Fruit fly (Drosophila melanogaster) whole organism, embryonic: ENCODE measurements around the gene CG10348.
A peak's percentile ranks its signal among the peaks of the same experiment; 100 is the strongest.

ENCODE experiments used
- Antp ChIP-seq: fragments of 200-800 bp; sonication (Bioruptor generic); optimal IDR thresholded peaks from 3 replicates; lab custom pipeline; 2016; ENCODE audit warnings: missing biosample characterization, missing genetic modification characterization
- CG10321 ChIP-seq: fragments of 200-800 bp; sonication (Bioruptor generic); IDR thresholded peaks from 2 replicates; pipeline ENCODE4 v1.3.6; 2022; ENCODE audit warnings: missing biosample characterization, missing genetic modification characterization
- CG10366 ChIP-seq: fragments of 200-800 bp; sonication (Bioruptor generic); IDR thresholded peaks from 2 replicates; pipeline ENCODE4 v1.3.6; 2022; ENCODE audit warnings: missing biosample characterization, missing genetic modification characterization
- CG10431 ChIP-seq: fragments of 200-800 bp; sonication (Bioruptor generic); optimal IDR thresholded peaks from 3 replicates; lab custom pipeline; 2018; ENCODE audit warnings: missing biosample characterization, mild to moderate bottlenecking, missing genetic modification characterization
- CG11085 ChIP-seq: fragments of 200-800 bp; sonication (Bioruptor generic); IDR thresholded peaks from 2 replicates; pipeline ENCODE4 v1.3.6; 2022; ENCODE audit warnings: missing biosample characterization, missing genetic modification characterization
- CG11093 ChIP-seq: fragments of 200-800 bp; sonication (Bioruptor generic); IDR thresholded peaks from 3 replicates; pipeline ENCODE4 v1.3.6; 2022; ENCODE audit warnings: missing biosample characterization, missing genetic modification characterization
- CG11247 ChIP-seq: fragments of 200-800 bp; sonication (Bioruptor generic); IDR thresholded peaks from 2 replicates; pipeline ENCODE4 v1.3.6; 2022; ENCODE audit warnings: missing biosample characterization, missing genetic modification characterization
- CG11723 ChIP-seq: fragments of 200-800 bp; sonication (Bioruptor generic); optimal IDR thresholded peaks from 2 replicates; lab custom pipeline; 2017; ENCODE audit warnings: missing biosample characterization, mild to moderate bottlenecking, missing genetic modification characterization
- CG12104 ChIP-seq: fragments of 200-800 bp; sonication (Bioruptor generic); optimal IDR thresholded peaks from 3 replicates; lab custom pipeline; 2016; ENCODE audit warnings: missing biosample characterization, missing genetic modification characterization
- CG13287 ChIP-seq: fragments of 200-800 bp; sonication (Bioruptor generic); IDR thresholded peaks from 2 replicates; pipeline ENCODE4 v1.3.6; 2022; ENCODE audit warnings: missing biosample characterization, missing genetic modification characterization; ENCODE audit not compliant: partially characterized antibody
- CG14050 ChIP-seq: fragments of 200-800 bp; sonication (Bioruptor generic); IDR thresholded peaks from 3 replicates; pipeline ENCODE4 v1.3.6; 2022; ENCODE audit warnings: missing biosample characterization, missing genetic modification characterization
- CG14441 ChIP-seq: fragments of 200-800 bp; sonication (Bioruptor generic); IDR thresholded peaks from 2 replicates; pipeline ENCODE4 v1.3.6; 2022; ENCODE audit warnings: missing biosample characterization, missing genetic modification characterization
- CG16779 ChIP-seq: fragments of 200-800 bp; sonication (Bioruptor generic); IDR thresholded peaks from 2 replicates; pipeline ENCODE4 v1.3.6; 2022; ENCODE audit warnings: missing biosample characterization, missing genetic modification characterization
- CG17359 ChIP-seq: fragments of 200-800 bp; sonication (Bioruptor generic); optimal IDR thresholded peaks from 3 replicates; lab custom pipeline; 2018; ENCODE audit warnings: missing biosample characterization, mild to moderate bottlenecking, missing genetic modification characterization, moderate library complexity
- CG1792 ChIP-seq: fragments of 200-800 bp; sonication (Bioruptor generic); optimal IDR thresholded peaks from 2 replicates; lab custom pipeline; 2016; ENCODE audit warnings: missing biosample characterization, missing genetic modification characterization
- CG6689 ChIP-seq: fragments of 200-800 bp; sonication (Bioruptor generic); IDR thresholded peaks from 2 replicates; pipeline ENCODE4 v1.3.6; 2022; ENCODE audit warnings: missing biosample characterization, missing genetic modification characterization
- CG8290 ChIP-seq, 3 experiments: fragments of 200-800 bp; sonication (Bioruptor generic); optimal IDR thresholded peaks; 2 replicates each; lab custom pipeline; 2016 to 2019; ENCODE audit warnings: missing biosample characterization in 3 of 3, missing genetic modification characterization in 3 of 3, mild to moderate bottlenecking in 2 of 3, moderate library complexity in 1 of 3
- Dip2 ChIP-seq: fragments of 200-800 bp; sonication (Bioruptor generic); IDR thresholded peaks from 2 replicates; pipeline ENCODE4 v1.3.6; 2022; ENCODE audit warnings: missing biosample characterization, missing genetic modification characterization
- Dip3 ChIP-seq: fragments of 200-800 bp; sonication (Bioruptor generic); optimal IDR thresholded peaks from 3 replicates; lab custom pipeline; 2016; ENCODE audit warnings: missing biosample characterization, missing genetic modification characterization
- H2.0 ChIP-seq: fragments of 200-800 bp; sonication (Bioruptor generic); IDR thresholded peaks from 2 replicates; pipeline ENCODE4 v1.3.6; 2022; ENCODE audit warnings: missing biosample characterization, missing genetic modification characterization
- Hmx ChIP-seq: fragments of 200-800 bp; sonication (Bioruptor generic); optimal IDR thresholded peaks from 2 replicates; lab custom pipeline; 2016; ENCODE audit warnings: missing biosample characterization, missing genetic modification characterization
- Hr78 ChIP-seq, 2 experiments: fragments of 200-800 bp in 1 of 2; fragments of >200 bp in 1 of 2; sonication (Bioruptor generic) in 1 of 2; optimal IDR thresholded peaks; 2 replicates each; lab custom pipeline; 2017 to 2019; ENCODE audit warnings: missing biosample characterization in 2 of 2, missing genetic modification characterization in 2 of 2, mild to moderate bottlenecking in 1 of 2, moderate library complexity in 1 of 2
- Lpt ChIP-seq: fragments of >200 bp; optimal IDR thresholded peaks from 2 replicates; lab custom pipeline; 2018; ENCODE audit warnings: missing biosample characterization, missing genetic modification characterization
- Meics ChIP-seq: fragments of 200-800 bp; sonication (Bioruptor generic); optimal IDR thresholded peaks from 2 replicates; lab custom pipeline; 2017; ENCODE audit warnings: missing biosample characterization, mild to moderate bottlenecking, missing genetic modification characterization
- Myb ChIP-seq: fragments of 200-800 bp; sonication (Bioruptor generic); optimal IDR thresholded peaks from 2 replicates; lab custom pipeline; 2016; ENCODE audit warnings: missing biosample characterization, missing genetic modification characterization
- TFAM ChIP-seq: fragments of 200-800 bp; sonication (Bioruptor generic); optimal IDR thresholded peaks from 2 replicates; lab custom pipeline; 2017; ENCODE audit warnings: missing biosample characterization, missing genetic modification characterization, inconsistent platforms
- ab ChIP-seq: fragments of 200-800 bp; sonication (Bioruptor generic); optimal IDR thresholded peaks from 2 replicates; lab custom pipeline; 2016; ENCODE audit warnings: missing biosample characterization, missing genetic modification characterization
- bcd ChIP-seq: fragments of 200-800 bp; sonication (Bioruptor generic); optimal IDR thresholded peaks from 2 replicates; lab custom pipeline; 2017; ENCODE audit warnings: missing biosample characterization, mild to moderate bottlenecking, missing genetic modification characterization
- danr ChIP-seq: fragments of 200-800 bp; sonication (Bioruptor generic); IDR thresholded peaks from 2 replicates; pipeline ENCODE4 v1.3.6; 2022; ENCODE audit warnings: missing biosample characterization, missing genetic modification characterization
- dpn ChIP-seq, 2 experiments: fragments of 200-800 bp; sonication (Bioruptor generic); optimal IDR thresholded peaks; 3 replicates each; lab custom pipeline; 2016; ENCODE audit warnings: missing biosample characterization in 2 of 2, missing genetic modification characterization in 2 of 2
- ems ChIP-seq: fragments of 200-800 bp; sonication (Bioruptor generic); optimal IDR thresholded peaks from 3 replicates; lab custom pipeline; 2016; ENCODE audit warnings: missing biosample characterization, missing genetic modification characterization
- eve ChIP-seq, 2 experiments: fragments of >200 bp; optimal IDR thresholded peaks; 2 replicates each; lab custom pipeline; 2017; ENCODE audit warnings: missing biosample characterization in 2 of 2, missing genetic modification characterization in 2 of 2
- fd96Cb ChIP-seq: fragments of 200-800 bp; sonication (Bioruptor generic); optimal IDR thresholded peaks from 2 replicates; lab custom pipeline; 2018; ENCODE audit warnings: missing biosample characterization, mild to moderate bottlenecking, missing genetic modification characterization, moderate library complexity
- gcm2 ChIP-seq: fragments of 200-800 bp; sonication (Bioruptor generic); optimal IDR thresholded peaks from 2 replicates; lab custom pipeline; 2016; ENCODE audit warnings: missing biosample characterization, missing genetic modification characterization
- lbe ChIP-seq: fragments of 200-800 bp; sonication (Bioruptor generic); optimal IDR thresholded peaks from 2 replicates; lab custom pipeline; 2016; ENCODE audit warnings: missing biosample characterization, mild to moderate bottlenecking, missing genetic modification characterization
- nerfin-1 ChIP-seq: fragments of 200-800 bp; sonication (Bioruptor generic); optimal IDR thresholded peaks from 3 replicates; lab custom pipeline; 2019; ENCODE audit warnings: missing biosample characterization, mild to moderate bottlenecking, missing genetic modification characterization, moderate library complexity
- nom ChIP-seq: fragments of 200-800 bp; sonication (Bioruptor generic); optimal IDR thresholded peaks from 2 replicates; lab custom pipeline; 2017; ENCODE audit warnings: missing biosample characterization, missing genetic modification characterization, mild to moderate bottlenecking, moderate library complexity, missing genetic modification reagents
- p53 ChIP-seq: fragments of 200-800 bp; sonication (Bioruptor generic); optimal IDR thresholded peaks from 2 replicates; lab custom pipeline; 2016; ENCODE audit warnings: missing biosample characterization, missing genetic modification characterization
- pita ChIP-seq: fragments of 200-800 bp; sonication (Bioruptor generic); optimal IDR thresholded peaks from 2 replicates; lab custom pipeline; 2017; ENCODE audit warnings: missing biosample characterization, mild to moderate bottlenecking, missing genetic modification characterization
- psq ChIP-seq: fragments of 200-800 bp; sonication (Bioruptor generic); optimal IDR thresholded peaks from 2 replicates; lab custom pipeline; 2017; ENCODE audit warnings: missing biosample characterization, missing genetic modification characterization
- ranshi ChIP-seq: fragments of 200-800 bp; sonication (Bioruptor generic); IDR thresholded peaks from 2 replicates; pipeline ENCODE4 v1.3.6; 2022; ENCODE audit warnings: missing biosample characterization, missing genetic modification characterization
- sd ChIP-seq: fragments of 200-800 bp; sonication (Bioruptor generic); optimal IDR thresholded peaks from 3 replicates; lab custom pipeline; 2018; ENCODE audit warnings: missing biosample characterization, mild to moderate bottlenecking, missing genetic modification characterization, moderate library complexity
- shn ChIP-seq: fragments of 200-800 bp; sonication (Bioruptor generic); optimal IDR thresholded peaks from 3 replicates; lab custom pipeline; 2016; ENCODE audit warnings: missing biosample characterization, missing genetic modification characterization
- stc ChIP-seq: fragments of 200-800 bp; sonication (Bioruptor generic); IDR thresholded peaks from 2 replicates; pipeline ENCODE4 v1.3.6; 2022; ENCODE audit warnings: missing biosample characterization, missing genetic modification characterization
- tio ChIP-seq: fragments of 200-800 bp; sonication (Bioruptor generic); optimal IDR thresholded peaks from 2 replicates; lab custom pipeline; 2017; ENCODE audit warnings: missing biosample characterization, missing genetic modification characterization, inconsistent platforms
- tup ChIP-seq: fragments of 200-800 bp; sonication (Bioruptor generic); optimal IDR thresholded peaks from 2 replicates; lab custom pipeline; 2016; ENCODE audit warnings: missing biosample characterization, mild to moderate bottlenecking, missing genetic modification characterization, moderate library complexity
- unc-4 ChIP-seq: fragments of 200-800 bp; sonication (Bioruptor generic); IDR thresholded peaks from 2 replicates; pipeline ENCODE4 v1.3.6; 2022; ENCODE audit warnings: missing biosample characterization, missing genetic modification characterization; ENCODE audit not compliant: partially characterized antibody
- usp ChIP-seq: fragments of >200 bp; optimal IDR thresholded peaks from 2 replicates; lab custom pipeline; 2017; ENCODE audit warnings: missing biosample characterization, missing genetic modification characterization
- wdn ChIP-seq: fragments of 200-800 bp; sonication (Bioruptor generic); IDR thresholded peaks from 2 replicates; pipeline ENCODE4 v1.3.6; 2022; ENCODE audit warnings: missing biosample characterization, missing genetic modification characterization
- zen ChIP-seq: fragments of 200-800 bp; sonication (Bioruptor generic); optimal IDR thresholded peaks from 3 replicates; lab custom pipeline; 2018; ENCODE audit warnings: missing biosample characterization, mild to moderate bottlenecking, missing genetic modification characterization, moderate library complexity

CG10348 gene

dm6 chr2L:18705617-18706046 is 26.7 kb downstream of the CG10348 start, which contains the start of gene Jwa (continued):
- peak; percentile 95 for TF ChIP-seq tio (GFP tag; lab: Kevin White, UChicago)
- TF ChIP-seq CG10366 (GFP tag; lab: Robert Waterston, UW): peak; percentile 89
- peak; percentile 94 for TF ChIP-seq Antp
- peak; percentile 75 for TF ChIP-seq CG11723 (GFP tag; lab: Kevin White, UChicago)
- peak; percentile 92 for TF ChIP-seq H2.0
- peak; percentile 87 for TF ChIP-seq gcm2 (GFP tag; lab: Kevin White, UChicago)
- peak; percentile 84 for TF ChIP-seq psq (GFP tag; lab: Kevin White, UChicago)
- peak; percentile 67 for TF ChIP-seq tup (GFP tag; lab: Kevin White, UChicago)
- TF ChIP-seq CG16779: peak; percentile 64
- TF ChIP-seq CG6689 (GFP tag; lab: Robert Waterston, UW): peak; percentile 90
- TF ChIP-seq shn: peak; percentile 91
- peak; percentile 85 for TF ChIP-seq sd
- no peak for TF ChIP-seq pita (GFP tag; lab: Kevin White, UChicago)
- TF ChIP-seq nerfin-1 (tag; lab: Kevin White, UChicago): peak; percentile 89
- peak; percentile 91 for TF ChIP-seq ranshi (GFP tag; lab: Robert Waterston, UW)
- no peak for TF ChIP-seq TFAM (GFP tag; lab: Kevin White, UChicago)
- TF ChIP-seq CG17359: peak; percentile 78
- TF ChIP-seq wdn (GFP tag; lab: Robert Waterston, UW): peak; percentile 84
- peak; percentile 57 for TF ChIP-seq CG1792
- peak; percentile 92 for TF ChIP-seq danr (GFP tag; lab: Robert Waterston, UW)
- TF ChIP-seq lbe (GFP tag; lab: Kevin White, UChicago): peak; percentile 97
- TF ChIP-seq ems: peak; percentile 93
- TF ChIP-seq Meics (GFP tag; lab: Kevin White, UChicago): peak; percentile 80
- no peak for TF ChIP-seq Lpt (GFP tag; lab: Kevin White, UChicago)
- TF ChIP-seq stc (GFP tag; lab: Robert Waterston, UW): peak; percentile 78
- peak; percentile 88 for TF ChIP-seq CG14441 (GFP tag; lab: Robert Waterston, UW)
- peak; percentile 99 for TF ChIP-seq unc-4
- peak; percentile 78; the same call in 2 of the 3 replicates for TF ChIP-seq CG11093 (GFP tag; lab: Robert Waterston, UW)
- TF ChIP-seq CG12104 (GFP tag; lab: Kevin White, UChicago): peak; percentile 73
- TF ChIP-seq zen (tag; lab: Kevin White, UChicago): peak; percentile 77
- TF ChIP-seq Hmx (GFP tag; lab: Kevin White, UChicago): peak; percentile 81
- peak; percentile 38 for TF ChIP-seq nom (GFP tag; lab: Kevin White, UChicago)
- peak; percentile 87 for TF ChIP-seq CG11247 (GFP tag; lab: Robert Waterston, UW)
- peak; percentile 40 for TF ChIP-seq p53 (GFP tag; lab: Kevin White, UChicago)
- peak; percentile 87 for TF ChIP-seq fd96Cb (tag; lab: Kevin White, UChicago)
- peak; percentile 78 for TF ChIP-seq bcd (GFP tag; lab: Kevin White, UChicago)
- peak; percentile 36; the same call in 1 of the 2 replicates for TF ChIP-seq CG10321 (GFP tag; lab: Robert Waterston, UW)
- peak; percentile 100 for TF ChIP-seq CG13287 (GFP tag; lab: Robert Waterston, UW)
- TF ChIP-seq eve (GFP tag; optimal IDR thresholded peaks at IDR 0.05; lab: Kevin White, UChicago): no peak
- TF ChIP-seq CG11085 (GFP tag; lab: Robert Waterston, UW): peak; percentile 90
- peak; percentile 89 for TF ChIP-seq CG8290 (GFP tag; optimal IDR thresholded peaks at IDR 0.05; lab: Kevin White, UChicago)
- peak; percentile 69 to 92 for TF ChIP-seq CG8290 (tag; optimal IDR thresholded peaks at IDR 0.05; lab: Kevin White, UChicago)
- TF ChIP-seq CG10431 (GFP tag; lab: Kevin White, UChicago): peak; percentile 52
- TF ChIP-seq ab: peak; percentile 80
- no peak for TF ChIP-seq Hr78 (GFP tag; optimal IDR thresholded peaks at IDR 0.05; lab: Kevin White, UChicago)
- peak; percentile 90 for TF ChIP-seq CG14050 (GFP tag; lab: Robert Waterston, UW)
- TF ChIP-seq Dip3 (GFP tag; lab: Kevin White, UChicago): peak; percentile 94
- no peak for TF ChIP-seq usp (GFP tag; lab: Kevin White, UChicago)
- peak; percentile 84 for TF ChIP-seq Myb (GFP tag; lab: Kevin White, UChicago)
- TF ChIP-seq dpn (GFP tag; optimal IDR thresholded peaks at IDR 0.05; lab: Kevin White, UChicago): peak; percentile 89 to 98
- 0 out of 2 replicates have a peak, but pooled peaks have one; percentile 16 for TF ChIP-seq Dip2 (GFP tag; lab: Robert Waterston, UW)
